Fruit fly (Drosophila melanogaster): Measurements from ENCODE around the gene ovo.
A peak's percentile ranks its signal among the peaks of the same experiment; 100 is the strongest.

dm6 chrX:5085964-5086707, 38.1 kb downstream of the ovo start:
- peak; percentile 7 for TF ChIP-seq ewg (GFP tag; optimal IDR thresholded peaks at IDR 0.05)
- no peak for TF ChIP-seq CG12236 (GFP tag; optimal IDR thresholded peaks at IDR 0.05)
- peak; percentile 39 for TF ChIP-seq CG2712 (tag; optimal IDR thresholded peaks at IDR 0.05)
- TF ChIP-seq sna (GFP tag; IDR thresholded peaks at IDR 0.05; ENCODE audit: partially characterized antibody) = no peak
- no peak for TF ChIP-seq Awh (GFP tag; IDR thresholded peaks at IDR 0.05)

Data from whole organism, embryonic.